Fruit fly (Drosophila melanogaster) whole organism, embryonic: ENCODE results near the gene Exd2.

ENCODE experiments used
- Bteb2 ChIP-seq: fragments of 200-800 bp; sonication (Bioruptor generic); optimal IDR thresholded peaks from 2 replicates; lab custom pipeline; 2016; ENCODE audit warnings: missing biosample characterization, missing genetic modification characterization
- CG10565 ChIP-seq: fragments of 200-800 bp; sonication (Bioruptor generic); optimal IDR thresholded peaks from 3 replicates; lab custom pipeline; 2016; ENCODE audit warnings: missing biosample characterization, mild to moderate bottlenecking, missing genetic modification characterization
- CG11085 ChIP-seq: fragments of 200-800 bp; sonication (Bioruptor generic); IDR thresholded peaks from 2 replicates; pipeline ENCODE4 v1.3.6; 2022; ENCODE audit warnings: missing biosample characterization, missing genetic modification characterization
- CG11456 ChIP-seq: fragments of 200-800 bp; sonication (Bioruptor generic); IDR thresholded peaks from 3 replicates; pipeline ENCODE4 v1.3.6; 2022; ENCODE audit warnings: missing biosample characterization, missing genetic modification characterization
- CG11504 ChIP-seq: fragments of 200-800 bp; sonication (Bioruptor generic); optimal IDR thresholded peaks from 3 replicates; lab custom pipeline; 2019; ENCODE audit warnings: missing biosample characterization, mild to moderate bottlenecking, missing genetic modification characterization, moderate library complexity
- CG12155 ChIP-seq: fragments of 200-800 bp; sonication (Bioruptor generic); optimal IDR thresholded peaks from 3 replicates; lab custom pipeline; 2016; ENCODE audit warnings: missing biosample characterization, missing genetic modification characterization
- CG1233 ChIP-seq: fragments of 200-800 bp; sonication (Bioruptor generic); optimal IDR thresholded peaks from 4 replicates; lab custom pipeline; 2018; ENCODE audit warnings: missing biosample characterization, mild to moderate bottlenecking, missing genetic modification characterization
- CG14014 ChIP-seq: fragments of 200-800 bp; sonication (Bioruptor generic); IDR thresholded peaks from 2 replicates; pipeline ENCODE4 v1.3.6; 2022; ENCODE audit warnings: missing biosample characterization, missing genetic modification characterization
- CG14050 ChIP-seq: fragments of 200-800 bp; sonication (Bioruptor generic); IDR thresholded peaks from 3 replicates; pipeline ENCODE4 v1.3.6; 2022; ENCODE audit warnings: missing biosample characterization, missing genetic modification characterization
- CG15011 ChIP-seq: fragments of 200-800 bp; sonication (Bioruptor generic); optimal IDR thresholded peaks from 3 replicates; lab custom pipeline; 2018; ENCODE audit warnings: missing biosample characterization, mild to moderate bottlenecking, missing genetic modification characterization
- CG18764 ChIP-seq: fragments of 200-800 bp; sonication (Bioruptor generic); optimal IDR thresholded peaks from 3 replicates; lab custom pipeline; 2016; ENCODE audit warnings: missing biosample characterization, missing genetic modification characterization
- CG2120 ChIP-seq: fragments of 200-800 bp; sonication (Bioruptor generic); optimal IDR thresholded peaks from 3 replicates; lab custom pipeline; 2016; ENCODE audit warnings: missing biosample characterization, missing genetic modification characterization
- CG2889 ChIP-seq: fragments of 200-800 bp; sonication (Bioruptor generic); IDR thresholded peaks from 3 replicates; pipeline ENCODE4 v1.3.6; 2022; ENCODE audit warnings: missing biosample characterization, missing genetic modification characterization
- CG30403 ChIP-seq: fragments of 200-800 bp; sonication (Bioruptor generic); optimal IDR thresholded peaks from 3 replicates; lab custom pipeline; 2016; ENCODE audit warnings: missing biosample characterization, missing genetic modification characterization
- CG30431 ChIP-seq: fragments of 200-800 bp; sonication (Bioruptor generic); optimal IDR thresholded peaks from 2 replicates; lab custom pipeline; 2017; ENCODE audit warnings: missing biosample characterization, missing genetic modification characterization
- CG31224 ChIP-seq: fragments of 200-800 bp; sonication (Bioruptor generic); IDR thresholded peaks from 2 replicates; pipeline ENCODE4 v1.3.6; 2022; ENCODE audit warnings: missing biosample characterization, missing genetic modification characterization
- CG6254 ChIP-seq: fragments of 200-800 bp; sonication (Bioruptor generic); optimal IDR thresholded peaks from 3 replicates; lab custom pipeline; 2017; ENCODE audit warnings: mild to moderate bottlenecking, missing biosample characterization, missing genetic modification reagents, missing genetic modification characterization
- CG6654 ChIP-seq: fragments of 200-800 bp; sonication (Bioruptor generic); optimal IDR thresholded peaks from 2 replicates; lab custom pipeline; 2017; ENCODE audit warnings: missing biosample characterization, mild to moderate bottlenecking, missing genetic modification characterization
- CG7556 ChIP-seq: fragments of 200-800 bp; sonication (Bioruptor generic); optimal IDR thresholded peaks from 2 replicates; lab custom pipeline; 2017; ENCODE audit warnings: missing biosample characterization, mild to moderate bottlenecking, missing genetic modification characterization
- CG9932 ChIP-seq: fragments of 200-800 bp; sonication (Bioruptor generic); IDR thresholded peaks from 2 replicates; pipeline ENCODE4 v1.3.6; 2022; ENCODE audit warnings: missing biosample characterization, missing genetic modification characterization
- GATAe ChIP-seq: fragments of 200-800 bp; sonication (Bioruptor generic); conservative IDR thresholded peaks from 2 replicates; pipeline ENCODE4 v1.3.6; 2022; ENCODE audit warnings: missing biosample characterization, missing genetic modification characterization
- H2.0 ChIP-seq: fragments of 200-800 bp; sonication (Bioruptor generic); IDR thresholded peaks from 2 replicates; pipeline ENCODE4 v1.3.6; 2022; ENCODE audit warnings: missing biosample characterization, missing genetic modification characterization
- Hmr ChIP-seq: fragments of 200-800 bp; sonication (Bioruptor generic); optimal IDR thresholded peaks from 3 replicates; lab custom pipeline; 2017; ENCODE audit warnings: mild to moderate bottlenecking, missing biosample characterization, missing genetic modification reagents, missing genetic modification characterization
- MBD-R2 ChIP-seq: fragments of 200-800 bp; sonication (Bioruptor generic); IDR thresholded peaks from 2 replicates; pipeline ENCODE4 v1.3.6; 2022; ENCODE audit warnings: missing biosample characterization, missing genetic modification characterization
- NK7.1 ChIP-seq: fragments of 200-800 bp; sonication (Bioruptor generic); optimal IDR thresholded peaks from 3 replicates; lab custom pipeline; 2016; ENCODE audit warnings: missing biosample characterization, missing genetic modification characterization
- NfI ChIP-seq: fragments of 200-800 bp; sonication (Bioruptor generic); optimal IDR thresholded peaks from 3 replicates; lab custom pipeline; 2018; ENCODE audit warnings: missing biosample characterization, mild to moderate bottlenecking, missing genetic modification characterization, moderate library complexity
- Ptx1 ChIP-seq: fragments of 200-800 bp; sonication (Bioruptor generic); IDR thresholded peaks from 2 replicates; pipeline ENCODE4 v1.3.6; 2022; ENCODE audit warnings: missing biosample characterization, missing genetic modification characterization
- ab ChIP-seq: fragments of 200-800 bp; sonication (Bioruptor generic); optimal IDR thresholded peaks from 2 replicates; lab custom pipeline; 2016; ENCODE audit warnings: missing biosample characterization, missing genetic modification characterization
- br ChIP-seq: fragments of >200 bp; optimal IDR thresholded peaks from 2 replicates; lab custom pipeline; 2017
- chinmo ChIP-seq: fragments of 200-800 bp; sonication (Bioruptor generic); IDR thresholded peaks from 4 replicates; pipeline ENCODE4 v1.3.6; 2022; ENCODE audit warnings: missing biosample characterization, missing genetic modification characterization; ENCODE audit not compliant: partially characterized antibody
- fd96Cb ChIP-seq: fragments of 200-800 bp; sonication (Bioruptor generic); optimal IDR thresholded peaks from 2 replicates; lab custom pipeline; 2018; ENCODE audit warnings: missing biosample characterization, mild to moderate bottlenecking, missing genetic modification characterization, moderate library complexity
- grau ChIP-seq: fragments of 200-800 bp; optimal IDR thresholded peaks from 3 replicates; lab custom pipeline; 2019; ENCODE audit warnings: missing biosample characterization, mild to moderate bottlenecking, missing genetic modification characterization, moderate library complexity
- grn ChIP-seq: fragments of 200-800 bp; sonication (Bioruptor generic); optimal IDR thresholded peaks from 3 replicates; lab custom pipeline; 2017; ENCODE audit warnings: missing biosample characterization, missing genetic modification characterization
- gsb-n ChIP-seq: fragments of 200-800 bp; sonication (Bioruptor generic); optimal IDR thresholded peaks from 3 replicates; lab custom pipeline; 2018; ENCODE audit warnings: missing biosample characterization, mild to moderate bottlenecking, missing genetic modification characterization
- ind ChIP-seq: fragments of 200-800 bp; sonication (Bioruptor generic); optimal IDR thresholded peaks from 3 replicates; lab custom pipeline; 2016; ENCODE audit warnings: missing biosample characterization, missing genetic modification characterization
- lab ChIP-seq: fragments of 200-800 bp; sonication (Bioruptor generic); optimal IDR thresholded peaks from 3 replicates; lab custom pipeline; 2017; ENCODE audit warnings: missing biosample characterization, missing genetic modification characterization, mild to moderate bottlenecking, moderate library complexity, missing genetic modification reagents
- lmd ChIP-seq: fragments of 200-800 bp; sonication (Bioruptor generic); IDR thresholded peaks from 2 replicates; pipeline ENCODE4 v1.3.6; 2022; ENCODE audit warnings: missing biosample characterization, missing genetic modification characterization
- nom ChIP-seq: fragments of 200-800 bp; sonication (Bioruptor generic); optimal IDR thresholded peaks from 2 replicates; lab custom pipeline; 2017; ENCODE audit warnings: missing biosample characterization, missing genetic modification characterization, mild to moderate bottlenecking, moderate library complexity, missing genetic modification reagents
- pan ChIP-seq, 4 experiments: fragments of >200 bp in 3 of 4; fragments of 200-800 bp in 1 of 4; sonication (Bioruptor generic) in 1 of 4; optimal IDR thresholded peaks in 3 of 4; IDR thresholded peaks in 1 of 4; 2 replicates each; pipeline versions ENCODE4 v1.3.6 to Lab custom; 2017 to 2022; ENCODE audit warnings: missing biosample characterization in 2 of 4, missing genetic modification characterization in 2 of 4, mixed read lengths in 1 of 4
- pnt ChIP-seq: fragments of 200-800 bp; sonication (Bioruptor generic); optimal IDR thresholded peaks from 3 replicates; lab custom pipeline; 2016; ENCODE audit warnings: missing biosample characterization, missing genetic modification characterization
- sd ChIP-seq: fragments of 200-800 bp; sonication (Bioruptor generic); optimal IDR thresholded peaks from 3 replicates; lab custom pipeline; 2018; ENCODE audit warnings: missing biosample characterization, mild to moderate bottlenecking, missing genetic modification characterization, moderate library complexity
- sens ChIP-seq: fragments of 200-800 bp; sonication (Bioruptor generic); peaks from one replicate; lab custom pipeline; 2016; ENCODE audit warnings: missing biosample characterization, missing genetic modification characterization
- slp2 ChIP-seq: fragments of 200-800 bp; sonication (Bioruptor generic); optimal IDR thresholded peaks from 2 replicates; lab custom pipeline; 2016; ENCODE audit warnings: missing biosample characterization, missing genetic modification characterization
- unc-4 ChIP-seq: fragments of 200-800 bp; sonication (Bioruptor generic); IDR thresholded peaks from 2 replicates; pipeline ENCODE4 v1.3.6; 2022; ENCODE audit warnings: missing biosample characterization, missing genetic modification characterization; ENCODE audit not compliant: partially characterized antibody
- vfl ChIP-seq: fragments of 200-800 bp; sonication (Bioruptor generic); optimal IDR thresholded peaks from 2 replicates; lab custom pipeline; 2016; ENCODE audit warnings: missing biosample characterization, missing genetic modification characterization
- zfh1 ChIP-seq: fragments of 200-800 bp; sonication (Bioruptor generic); IDR thresholded peaks from 3 replicates; pipeline ENCODE4 v1.3.6; 2022; ENCODE audit warnings: missing biosample characterization, missing genetic modification characterization

Gene Exd2

dm6 chr3R:11457286-11457685 lies 21.8 kb upstream of the Exd2 start:
- no peak for TF ChIP-seq zfh1 (GFP tag; lab: Robert Waterston, UW)
- TF ChIP-seq sens (GFP tag; lab: Kevin White, UChicago) = peak; percentile 47
- TF ChIP-seq chinmo (GFP tag; lab: Robert Waterston, UW) = peak; percentile 61; the same call in 2 of the 4 replicates
- TF ChIP-seq CG11504 (tag; lab: Kevin White, UChicago) = peak; percentile 63
- peak; percentile 94 for TF ChIP-seq CG31224
- peak; percentile 52; the same call in 1 of the 2 replicates for TF ChIP-seq GATAe (GFP tag; lab: Robert Waterston, UW)
- TF ChIP-seq Ptx1 (GFP tag; lab: Robert Waterston, UW) = peak; percentile 14; the same call in 1 of the 2 replicates
- TF ChIP-seq br (lab: Kevin White, UChicago) = no peak
- peak; percentile 20 for TF ChIP-seq CG6254 (GFP tag; lab: Kevin White, UChicago)
- TF ChIP-seq sd (tag; lab: Kevin White, UChicago) = peak; percentile 80
- TF ChIP-seq CG6654 (GFP tag; lab: Kevin White, UChicago) = no peak
- no peak for TF ChIP-seq vfl (GFP tag; lab: Kevin White, UChicago)

dm6 chr3R:11456539-11456938 lies 21.0 kb upstream of the Exd2 start:
- TF ChIP-seq CG10565 (GFP tag; lab: Kevin White, UChicago) (no peak), nom (GFP tag; lab: Kevin White, UChicago) (peak; percentile 9), lmd (GFP tag; lab: Robert Waterston, UW) (no peak), pnt (GFP tag; lab: Kevin White, UChicago) (no peak)
- TF ChIP-seq, all 482 proteins: peak for 1

dm6 chr3R:11454210-11454904 lies 18.9 kb upstream of the Exd2 start:
- peak; percentile 2 for TF ChIP-seq ab (GFP tag; lab: Kevin White, UChicago)
- TF ChIP-seq CG7556 (GFP tag; lab: Kevin White, UChicago) = peak; percentile 60
- TF ChIP-seq CG2889 (GFP tag; lab: Robert Waterston, UW) = no peak
- TF ChIP-seq Bteb2 (GFP tag; lab: Kevin White, UChicago) = no peak
- TF ChIP-seq NfI (GFP tag; lab: Kevin White, UChicago) = peak; percentile 59
- no peak for TF ChIP-seq CG14050 (GFP tag; lab: Robert Waterston, UW)
- peak; percentile 77 for TF ChIP-seq Hmr (GFP tag; lab: Kevin White, UChicago)
- peak; percentile 41 for TF ChIP-seq CG1233 (GFP tag; lab: Kevin White, UChicago)
- TF ChIP-seq grau = peak; percentile 67
- TF ChIP-seq slp2 (GFP tag; lab: Kevin White, UChicago) = peak; percentile 34
- TF ChIP-seq pan (optimal IDR thresholded peaks at IDR 0.05; lab: Kevin White, UChicago) = no peak
- TF ChIP-seq pan (GFP tag; optimal IDR thresholded peaks at IDR 0.05 in 1 of 2, IDR thresholded peaks at IDR 0.05 in 1 of 2) = peak in 1 of 2 experiments; percentile 61
- TF ChIP-seq CG11456 (GFP tag; lab: Robert Waterston, UW) = 0 out of 3 replicates have a peak, but pooled peaks have one; percentile 61
- no peak for TF ChIP-seq CG11085
- 0 out of 2 replicates have a peak, but pooled peaks have one; percentile 31 for TF ChIP-seq H2.0
- no peak for TF ChIP-seq gsb-n (tag; lab: Kevin White, UChicago)
- no peak for TF ChIP-seq grn (GFP tag; lab: Kevin White, UChicago)
- TF ChIP-seq MBD-R2 (GFP tag; lab: Robert Waterston, UW) = peak; percentile 30; the same call in 1 of the 2 replicates
- peak; percentile 57; the same call in 1 of the 2 replicates for TF ChIP-seq CG14014 (GFP tag; lab: Robert Waterston, UW)
- TF ChIP-seq CG30431 (GFP tag; lab: Kevin White, UChicago) = peak; percentile 1
- TF ChIP-seq ind (GFP tag; lab: Kevin White, UChicago) = peak; percentile 59
- TF ChIP-seq fd96Cb (tag; lab: Kevin White, UChicago) = peak; percentile 42
- TF ChIP-seq CG12155 (GFP tag; lab: Kevin White, UChicago) = peak; percentile 63
- TF ChIP-seq CG30403 (GFP tag; lab: Kevin White, UChicago) = peak; percentile 76
- peak; percentile 38; the same call in 1 of the 2 replicates for TF ChIP-seq CG31224
- TF ChIP-seq CG2120 (GFP tag; lab: Kevin White, UChicago) = peak; percentile 91
- TF ChIP-seq lab (GFP tag; lab: Kevin White, UChicago) = peak; percentile 59
- no peak for TF ChIP-seq unc-4 (GFP tag; lab: Robert Waterston, UW)
- peak; percentile 18 for TF ChIP-seq CG18764 (GFP tag; lab: Kevin White, UChicago)
- peak; percentile 49 for TF ChIP-seq CG15011
- TF ChIP-seq CG9932 (GFP tag; lab: Robert Waterston, UW) = peak; percentile 85
- peak; percentile 57 for TF ChIP-seq sd (tag; lab: Kevin White, UChicago)
- TF ChIP-seq NK7.1 (GFP tag; lab: Kevin White, UChicago) = peak; percentile 3
